Worm (Caenorhabditis elegans): ENCODE data around the gene srsx-5.

srsx-5 gene

ce11 chrV:7946229-7946628 is 17.5 kb downstream of the srsx-5 start:
- TF ChIP-seq W03F9.2 (tag; optimal IDR thresholded peaks at IDR 0.05) = no peak
- TF ChIP-seq him-1 (tag; optimal IDR thresholded peaks at IDR 0.05) = no peak
- no peak for TF ChIP-seq dao-5 (tag; optimal IDR thresholded peaks at IDR 0.05)

- TF ChIP-seq him-1 (tag; optimal IDR thresholded peaks at IDR 0.05) (no peak), dao-5 (tag; optimal IDR thresholded peaks at IDR 0.05) (no peak), W03F9.2 (tag; optimal IDR thresholded peaks at IDR 0.05) (no peak)
Observed at ce11 chrV:7952855-7953254, 24.1 kb downstream of the srsx-5 start, which contains the start of gene clec-216. clec-216 (minus strand) TSS chrV:7952955.

- TF ChIP-seq W03F9.2 (tag; optimal IDR thresholded peaks at IDR 0.05) = no peak
- TF ChIP-seq him-1 (tag; optimal IDR thresholded peaks at IDR 0.05) = no peak
- TF ChIP-seq dao-5 (tag; optimal IDR thresholded peaks at IDR 0.05) = no peak
Observed at ce11 chrV:7954552-7954951, 25.8 kb downstream of the srsx-5 start, which contains the start of gene F26D11.13. F26D11.13 (minus strand) TSS chrV:7954652.

- TF ChIP-seq dao-5 (tag; optimal IDR thresholded peaks at IDR 0.05) (no peak), W03F9.2 (tag; optimal IDR thresholded peaks at IDR 0.05) (peak; percentile 5)
Observed at ce11 chrV:7955168-7955567, 26.4 kb downstream of the srsx-5 start, which contains the start of gene F26D11.12. F26D11.12 (minus strand) TSS chrV:7955312.

- TF ChIP-seq W03F9.2 (tag; optimal IDR thresholded peaks at IDR 0.05) = no peak
- no peak for TF ChIP-seq dao-5 (tag; optimal IDR thresholded peaks at IDR 0.05)
- no peak for TF ChIP-seq him-1 (tag; optimal IDR thresholded peaks at IDR 0.05)
Observed at ce11 chrV:7956218-7956617, 27.5 kb downstream of the srsx-5 start, which contains the start of gene pals-34. pals-34 (minus strand) TSS chrV:7956497.

- TF ChIP-seq him-1 (tag; optimal IDR thresholded peaks at IDR 0.05) (no peak), dao-5 (tag; optimal IDR thresholded peaks at IDR 0.05) (no peak), W03F9.2 (tag; optimal IDR thresholded peaks at IDR 0.05) (no peak)
Observed at ce11 chrV:7958740-7959320, 30.1 kb downstream of the srsx-5 start, which contains the start of the genes clec-217 and F26D11.2. clec-217 (minus strand) TSS chrV:7958840. F26D11.2 (plus strand) TSS chrV:7959270.

- TF ChIP-seq dao-5 (tag; optimal IDR thresholded peaks at IDR 0.05) = no peak
- TF ChIP-seq W03F9.2 (tag; optimal IDR thresholded peaks at IDR 0.05) = no peak
- TF ChIP-seq him-1 (tag; optimal IDR thresholded peaks at IDR 0.05) = no peak
Observed at ce11 chrV:7964429-7964828, 35.7 kb downstream of the srsx-5 start.

ce11 chrV:7969107-7969506 is 40.3 kb downstream of the srsx-5 start, which contains the start of gene che-7:
che-7 (minus strand) TSS chrV:7969207.
- TF ChIP-seq W03F9.2 (tag; optimal IDR thresholded peaks at IDR 0.05) (no peak), dao-5 (tag; optimal IDR thresholded peaks at IDR 0.05) (no peak), him-1 (tag; optimal IDR thresholded peaks at IDR 0.05) (no peak)

ce11 chrV:7970519-7970918 is 41.8 kb downstream of the srsx-5 start:
- TF ChIP-seq W03F9.2 (tag; optimal IDR thresholded peaks at IDR 0.05) (no peak), him-1 (tag; optimal IDR thresholded peaks at IDR 0.05) (no peak), dao-5 (tag; optimal IDR thresholded peaks at IDR 0.05) (no peak)

- no peak for TF ChIP-seq W03F9.2 (tag; optimal IDR thresholded peaks at IDR 0.05)
- TF ChIP-seq dao-5 (tag; optimal IDR thresholded peaks at IDR 0.05) = no peak
- TF ChIP-seq him-1 (tag; optimal IDR thresholded peaks at IDR 0.05) = no peak
Observed at ce11 chrV:7971376-7971775, 42.6 kb downstream of the srsx-5 start.

- TF ChIP-seq dao-5 (tag; optimal IDR thresholded peaks at IDR 0.05) (no peak), W03F9.2 (tag; optimal IDR thresholded peaks at IDR 0.05) (no peak), him-1 (tag; optimal IDR thresholded peaks at IDR 0.05) (no peak)
Observed at ce11 chrV:7977701-7978461, 49.1 kb downstream of the srsx-5 start, which contains the start of gene let-413. let-413 (minus strand) TSS chrV:7977776.

ce11 chrV:7978798-7979197 is 50.0 kb downstream of the srsx-5 start:
- TF ChIP-seq him-1 (tag; optimal IDR thresholded peaks at IDR 0.05) = no peak
- TF ChIP-seq dao-5 (tag; optimal IDR thresholded peaks at IDR 0.05) = no peak
- TF ChIP-seq W03F9.2 (tag; optimal IDR thresholded peaks at IDR 0.05) = no peak

All from whole organism, L4/young adult.